Worm (Caenorhabditis elegans) whole organism, L4 larva: ENCODE results near the gene F59B2.3.
"Not testable (repeated sequence)": the region's sequence is repeated elsewhere in the genome, so short reads cannot be mapped to it uniquely, and the experiment has no call there.

Experiments
- D1046.2 ChIP-seq: fragments of 200-800 bp; sonication (Bioruptor generic); IDR thresholded peaks from 2 replicates; pipeline ENCODE4 v1.3.6; 2022; ENCODE audit warnings: missing genetic modification characterization, missing compliant biosample characterization
- F44E2.7 ChIP-seq: fragments of 200-800 bp; sonication (Bioruptor generic); IDR thresholded peaks from 2 replicates; pipeline ENCODE4 v2.1.2; 2022; ENCODE audit warnings: missing genetic modification characterization, missing compliant biosample characterization
- ZK546.5 ChIP-seq, 2 experiments: sonication (generic microtip); optimal IDR thresholded peaks; 2 replicates each; lab custom pipeline; 2017; ENCODE audit warnings: missing biosample characterization in 2 of 2, missing genetic modification characterization in 2 of 2
- aha-1 ChIP-seq: fragments of 150-350 bp; peaks from one replicate; lab custom pipeline; 2014; ENCODE audit warnings: missing biosample characterization, missing genetic modification characterization
- cey-2 ChIP-seq: sonication (generic microtip); optimal IDR thresholded peaks from 3 replicates; lab custom pipeline; 2017; ENCODE audit warnings: missing genetic modification characterization, mild to moderate bottlenecking, missing compliant biosample characterization, antibody characterized with exemption, borderline replicate concordance; ENCODE audit not compliant: insufficient read depth
- daf-16 ChIP-seq, 3 experiments: sonication (generic microtip); optimal IDR thresholded peaks; 2 replicates each; lab custom pipeline; 2016 to 2017; ENCODE audit warnings: missing genetic modification characterization in 3 of 3, missing genetic modification reagents in 3 of 3, mild to moderate bottlenecking in 2 of 3, missing compliant biosample characterization in 2 of 3, missing biosample characterization in 1 of 3, moderate library complexity in 1 of 3
- daf-19 ChIP-seq: fragments of 200-800 bp; sonication (Bioruptor generic); conservative IDR thresholded peaks from 2 replicates; pipeline ENCODE4 v1.3.6; 2022; ENCODE audit warnings: missing genetic modification characterization, missing compliant biosample characterization
- daf-8 ChIP-seq: fragments of 200-800 bp; sonication (Bioruptor generic); IDR thresholded peaks from 2 replicates; pipeline ENCODE4 v1.3.6; 2022; ENCODE audit warnings: missing genetic modification characterization, missing compliant biosample characterization
- dmd-9 ChIP-seq: fragments of 200-800 bp; sonication (Bioruptor generic); IDR thresholded peaks from 2 replicates; pipeline ENCODE4 v1.3.6; 2022; ENCODE audit warnings: missing genetic modification reagents, missing genetic modification characterization, missing compliant biosample characterization
- dpl-1 ChIP-seq: fragments of 150-350 bp; optimal IDR thresholded peaks from 2 replicates; lab custom pipeline; 2014; ENCODE audit warnings: missing biosample characterization, missing genetic modification reagents, missing genetic modification characterization
- dve-1 ChIP-seq: sonication (generic microtip); optimal IDR thresholded peaks from 2 replicates; lab custom pipeline; 2017; ENCODE audit warnings: antibody characterized with exemption, mild to moderate bottlenecking, missing genetic modification characterization, missing compliant biosample characterization; ENCODE audit not compliant: insufficient read depth
- egl-27 ChIP-seq: sonication (generic microtip); optimal IDR thresholded peaks from 3 replicates; lab custom pipeline; 2017; ENCODE audit warnings: missing biosample characterization, missing genetic modification reagents, missing genetic modification characterization
- egl-43 ChIP-seq: fragments of 200-800 bp; sonication (Bioruptor generic); IDR thresholded peaks from 2 replicates; pipeline ENCODE4 v1.3.6; 2022; ENCODE audit warnings: missing genetic modification reagents, missing genetic modification characterization, missing compliant biosample characterization
- hif-1 ChIP-seq, 2 experiments: sonication (generic microtip); optimal IDR thresholded peaks; 2 replicates each; lab custom pipeline; 2016 to 2017; ENCODE audit warnings: missing compliant biosample characterization in 2 of 2, missing genetic modification characterization in 2 of 2, missing genetic modification reagents in 2 of 2, missing genotype in 2 of 2, mild to moderate bottlenecking in 1 of 2
- hlh-11 ChIP-seq: fragments of 200-800 bp; sonication (Bioruptor generic); optimal IDR thresholded peaks from 2 replicates; lab custom pipeline; 2018; ENCODE audit warnings: mild to moderate bottlenecking, missing genetic modification characterization, missing compliant biosample characterization
- hlh-30 ChIP-seq: sonication (generic microtip); optimal IDR thresholded peaks from 2 replicates; lab custom pipeline; 2017; ENCODE audit warnings: antibody characterized with exemption, mild to moderate bottlenecking, missing genetic modification characterization, missing compliant biosample characterization; ENCODE audit not compliant: insufficient read depth
- lin-38 ChIP-seq: fragments of 200-800 bp; sonication (Bioruptor generic); IDR thresholded peaks from 2 replicates; pipeline ENCODE4 v1.3.6; 2022; ENCODE audit warnings: missing genetic modification reagents, missing genetic modification characterization, missing compliant biosample characterization
- lir-3 ChIP-seq: sonication (generic microtip); optimal IDR thresholded peaks from 2 replicates; lab custom pipeline; 2016; ENCODE audit warnings: mild to moderate bottlenecking, missing genetic modification characterization, missing compliant biosample characterization
- madf-5 ChIP-seq, 2 experiments: fragments of 200-800 bp; sonication (Bioruptor generic); IDR thresholded peaks; 2 replicates each; pipeline ENCODE4 v1.3.6; 2022; ENCODE audit warnings: missing compliant biosample characterization in 2 of 2, missing genetic modification characterization in 2 of 2
- mdt-29 ChIP-seq: fragments of 200-800 bp; sonication (Bioruptor generic); IDR thresholded peaks from 2 replicates; pipeline ENCODE4 v1.3.6; 2022; ENCODE audit warnings: missing genetic modification reagents, missing genetic modification characterization, missing compliant biosample characterization
- mes-2 ChIP-seq: sonication (generic microtip); optimal IDR thresholded peaks from 2 replicates; lab custom pipeline; 2016; ENCODE audit warnings: missing genotype, mild to moderate bottlenecking, missing genetic modification characterization, missing compliant biosample characterization; ENCODE audit not compliant: poor library complexity, severe bottlenecking
- mxl-2 ChIP-seq: fragments of 200-800 bp; sonication (Bioruptor generic); conservative IDR thresholded peaks from 2 replicates; pipeline ENCODE4 v1.3.6; 2022; ENCODE audit warnings: missing genetic modification reagents, missing genetic modification characterization, missing compliant biosample characterization
- mxl-3 ChIP-seq: fragments of 200-800 bp; sonication (Bioruptor generic); optimal IDR thresholded peaks from 2 replicates; lab custom pipeline; 2018; ENCODE audit warnings: mild to moderate bottlenecking, missing genetic modification characterization, missing compliant biosample characterization
- nhr-102 ChIP-seq: sonication (generic microtip); optimal IDR thresholded peaks from 2 replicates; lab custom pipeline; 2016; ENCODE audit warnings: mild to moderate bottlenecking, missing genetic modification characterization, moderate library complexity, missing compliant biosample characterization
- nhr-237 ChIP-seq: sonication (generic microtip); optimal IDR thresholded peaks from 2 replicates; lab custom pipeline; 2017; ENCODE audit warnings: missing biosample characterization, missing genetic modification characterization
- nhr-76 ChIP-seq: fragments of 150-350 bp; optimal IDR thresholded peaks from 2 replicates; lab custom pipeline; 2014; ENCODE audit warnings: missing biosample characterization, missing genetic modification characterization
- pqm-1 ChIP-seq: sonication (generic microtip); optimal IDR thresholded peaks from 2 replicates; lab custom pipeline; 2017; ENCODE audit warnings: missing biosample characterization, missing genetic modification characterization
- rbr-2 ChIP-seq: sonication (generic microtip); optimal IDR thresholded peaks from 2 replicates; lab custom pipeline; 2016; ENCODE audit warnings: missing genotype, missing genetic modification characterization, missing compliant biosample characterization
- sdz-12 ChIP-seq: fragments of 200-800 bp; sonication (Bioruptor generic); optimal IDR thresholded peaks from 2 replicates; lab custom pipeline; 2018; ENCODE audit warnings: mild to moderate bottlenecking, missing genetic modification characterization, missing compliant biosample characterization
- snpc-4 ChIP-seq: fragments of 150-350 bp; optimal IDR thresholded peaks from 2 replicates; lab custom pipeline; 2014; ENCODE audit warnings: missing biosample characterization, missing genetic modification characterization
- spr-1 ChIP-seq: sonication (generic microtip); optimal IDR thresholded peaks from 2 replicates; lab custom pipeline; 2016; ENCODE audit warnings: mild to moderate bottlenecking, missing genetic modification characterization, missing compliant biosample characterization
- unc-130 ChIP-seq: sonication (generic microtip); optimal IDR thresholded peaks from 2 replicates; lab custom pipeline; 2016; ENCODE audit warnings: missing genetic modification reagents, missing genetic modification characterization, missing compliant biosample characterization
- unc-39 ChIP-seq: sonication (generic microtip); optimal IDR thresholded peaks from 2 replicates; lab custom pipeline; 2017; ENCODE audit warnings: missing biosample characterization, missing genetic modification characterization
- unc-62 ChIP-seq, 3 experiments: fragments of 150-350 bp in 1 of 3; sonication (generic microtip); optimal IDR thresholded peaks in 2 of 3; peaks in 1 of 3; 1 replicate in 1 of 3; 2 replicates in 2 of 3; lab custom pipeline; 2014 to 2017; ENCODE audit warnings: missing biosample characterization in 3 of 3, missing genetic modification characterization in 3 of 3, missing genetic modification reagents in 3 of 3, missing genotype in 1 of 3
- zag-1 ChIP-seq: fragments of 150-350 bp; optimal IDR thresholded peaks from 2 replicates; lab custom pipeline; 2014; ENCODE audit warnings: missing biosample characterization, missing genetic modification characterization
- zfp-2 ChIP-seq: sonication (generic microtip); optimal IDR thresholded peaks from 2 replicates; lab custom pipeline; 2016; ENCODE audit warnings: mild to moderate bottlenecking, missing genetic modification characterization, missing compliant biosample characterization

F59B2.3 gene

ce11 chrIII:8998884-8999283, 682 bp downstream of the F59B2.3 start:
- TF ChIP-seq ZK546.5 (tag; optimal IDR thresholded peaks at IDR 0.05; lab: Kevin White, UChicago) (no peak), aha-1 (tag; lab: Kevin White, UChicago) (peak; percentile 57), unc-62 (GFP tag; optimal IDR thresholded peaks at IDR 0.05 in 1 of 2; lab: Kevin White, UChicago) (peak in 1 of 2 experiments; percentile 91), unc-62 (tag; optimal IDR thresholded peaks at IDR 0.05; lab: Kevin White, UChicago) (no peak), dve-1 (tag; lab: Kevin White, UChicago) (peak; percentile 5), dpl-1 (GFP tag; lab: Kevin White, UChicago) (no peak)

DNA sequence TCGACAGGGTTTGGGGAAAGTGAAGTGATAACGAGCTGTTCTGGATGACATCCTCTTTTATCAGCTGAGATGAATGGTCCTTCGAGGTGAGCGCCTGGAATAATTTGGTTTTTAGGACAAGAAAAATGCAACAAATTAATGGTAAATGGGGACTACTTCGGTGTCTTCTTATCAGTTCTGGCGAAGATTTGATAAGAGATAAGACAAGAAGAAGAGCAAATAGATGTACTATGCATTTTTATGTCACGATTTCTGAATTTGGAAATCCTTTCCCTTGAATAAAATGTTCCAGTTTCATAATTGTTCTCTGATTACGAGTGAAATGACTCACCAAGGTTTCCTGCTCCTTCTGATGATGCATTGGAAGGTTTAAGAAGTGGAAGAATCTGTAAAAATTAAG, 1.7 kb downstream of the F59B2.3 start:
- TF ChIP-seq daf-8 (GFP tag; lab: Robert Waterston, UW) (no peak), snpc-4 (tag; lab: Kevin White, UChicago) (no peak), mes-2 (tag; lab: Kevin White, UChicago) (no peak), madf-5 (GFP tag; IDR thresholded peaks at IDR 0.05; lab: Robert Waterston, UW) (0 out of 4 replicates have a peak, but pooled peaks of 1 of the 2 experiments have one; percentile 0), nhr-76 (tag; lab: Kevin White, UChicago) (no peak), zfp-2 (no peak), pqm-1 (peak; percentile 80), unc-39 (tag; lab: Kevin White, UChicago) (no peak), lin-38 (GFP tag; lab: Robert Waterston, UW) (no peak), dmd-9 (no peak), cey-2 (no peak), unc-62 (GFP tag; optimal IDR thresholded peaks at IDR 0.05 in 1 of 2; lab: Kevin White, UChicago) (no peak), unc-62 (tag; optimal IDR thresholded peaks at IDR 0.05; lab: Kevin White, UChicago) (no peak), nhr-237 (tag; lab: Kevin White, UChicago) (no peak)

DNA sequence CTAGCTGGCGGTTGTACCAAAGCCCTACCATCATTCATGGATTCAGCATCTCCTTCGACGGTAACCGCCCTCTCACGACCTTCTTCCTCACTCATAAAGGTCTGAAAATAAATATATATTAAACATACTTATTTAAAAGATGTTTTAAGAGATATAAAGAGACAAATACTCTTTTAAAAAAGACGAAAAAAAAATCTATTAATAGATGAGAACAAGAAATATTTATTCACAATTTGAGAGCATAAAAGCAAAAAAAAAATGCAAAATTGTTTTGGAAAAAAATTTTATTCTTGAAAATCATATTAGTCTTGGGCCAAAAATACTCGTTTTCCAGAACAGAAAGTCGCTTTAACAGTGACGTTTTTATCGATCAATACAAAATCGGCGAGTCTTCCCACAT, 2.9 kb downstream of the F59B2.3 start, which contains the start of gene skat-1:
TSS of gene skat-1 (minus strand) at position 101 of the 400 bp plus-strand sequence.
- TF ChIP-seq nhr-102 (peak; percentile 7), sdz-12 (GFP tag; lab: Kevin White, UChicago) (no peak), lin-38 (GFP tag; lab: Robert Waterston, UW) (peak; percentile 21; the same call in 1 of the 2 replicates)

- TF ChIP-seq mxl-2; egl-27 (tag; lab: Kevin White, UChicago); zag-1 (tag; lab: Kevin White, UChicago): not testable (repeated sequence)
These were observed 9.8 kb downstream of the F59B2.3 start, which contains the start of gene R08D7.7 for ce11 chrIII:8989752-8990151. TSS of gene R08D7.7 (plus strand) at chrIII:8990052.

DNA sequence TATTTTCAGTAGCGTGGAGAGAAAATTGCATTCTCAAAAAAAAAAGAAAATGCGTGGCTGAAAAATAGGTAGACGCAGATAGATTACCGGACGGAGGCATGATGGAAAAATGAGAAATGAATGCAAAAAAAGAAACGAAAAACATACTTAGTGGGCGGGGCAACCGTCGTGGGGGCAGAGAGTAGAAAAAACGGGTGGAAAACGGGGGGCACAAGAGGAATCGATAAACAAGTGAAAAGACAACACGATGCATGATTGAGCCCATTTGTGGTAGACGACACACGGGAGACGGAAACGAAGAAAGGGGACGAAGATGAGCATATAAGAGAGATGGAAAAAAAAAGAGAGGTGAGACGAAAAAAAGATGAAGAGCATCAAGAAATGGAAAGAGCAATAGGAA, 11.0 kb downstream of the F59B2.3 start:
- TF ChIP-seq rbr-2 (tag; lab: Kevin White, UChicago) (peak; percentile 38), unc-62 (GFP tag; optimal IDR thresholded peaks at IDR 0.05 in 1 of 2; lab: Kevin White, UChicago) (peak in 1 of 2 experiments; percentile 70), unc-62 (tag; optimal IDR thresholded peaks at IDR 0.05; lab: Kevin White, UChicago) (no peak), F44E2.7 (GFP tag; lab: Robert Waterston, UW) (no peak), hif-1 (tag; optimal IDR thresholded peaks at IDR 0.05; lab: Kevin White, UChicago) (no peak), hlh-30 (tag; lab: Kevin White, UChicago) (peak; percentile 18), dve-1 (tag; lab: Kevin White, UChicago) (peak; percentile 2), aha-1 (tag; lab: Kevin White, UChicago) (peak; percentile 94), daf-16 (GFP tag; optimal IDR thresholded peaks at IDR 0.05; lab: Kevin White, UChicago) (no peak), daf-16 (tag; optimal IDR thresholded peaks at IDR 0.05; lab: Kevin White, UChicago) (peak; percentile 10)

- TF ChIP-seq nhr-237 (tag; lab: Kevin White, UChicago) (no peak), egl-43 (GFP tag; lab: Robert Waterston, UW) (no peak), cey-2 (no peak), nhr-76 (tag; lab: Kevin White, UChicago) (no peak), hlh-11 (no peak), lir-3 (tag; lab: Kevin White, UChicago) (no peak), spr-1 (no peak), daf-19 (GFP tag; lab: Robert Waterston, UW) (no peak), mdt-29 (GFP tag; lab: Robert Waterston, UW) (no peak), mxl-3 (GFP tag; lab: Kevin White, UChicago) (no peak), D1046.2 (GFP tag; lab: Robert Waterston, UW) (no peak), unc-130 (GFP tag; lab: Kevin White, UChicago) (no peak)
- TF ChIP-seq, all 104 proteins: peak for 0
These were observed 11.5 kb downstream of the F59B2.3 start for ce11 chrIII:8988061-8988460.
